Fruit fly (Drosophila melanogaster): ENCODE results near the gene Ask1.

Ask1 gene

DNA sequence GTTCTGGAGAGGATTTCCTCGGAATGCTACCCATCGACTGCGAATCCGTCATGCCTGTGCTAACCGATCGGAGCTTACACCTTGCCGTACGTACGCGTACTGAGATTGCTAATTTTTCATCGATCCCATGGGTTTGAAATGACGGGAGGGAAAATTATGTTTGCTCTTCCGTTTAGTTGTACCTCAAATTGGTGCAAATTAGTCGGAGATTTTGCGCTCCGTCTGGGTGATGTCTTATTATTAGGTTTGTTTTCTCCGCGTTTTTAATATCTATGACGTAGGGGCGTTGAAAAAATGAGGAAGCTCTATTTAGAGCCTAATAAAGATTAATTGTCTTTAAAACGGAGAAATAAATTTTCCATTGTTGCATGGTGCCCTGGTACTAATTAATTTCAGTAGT is 49.0 kb downstream of the Ask1 start, which contains the start of gene CG4459:
TSS of gene CG4459 (minus strand) at position 101 of the 400 bp plus-strand sequence.
- no peak for TF ChIP-seq CG17801 (GFP tag; optimal IDR thresholded peaks at IDR 0.05; ENCODE audit: partially characterized antibody)

DNA sequence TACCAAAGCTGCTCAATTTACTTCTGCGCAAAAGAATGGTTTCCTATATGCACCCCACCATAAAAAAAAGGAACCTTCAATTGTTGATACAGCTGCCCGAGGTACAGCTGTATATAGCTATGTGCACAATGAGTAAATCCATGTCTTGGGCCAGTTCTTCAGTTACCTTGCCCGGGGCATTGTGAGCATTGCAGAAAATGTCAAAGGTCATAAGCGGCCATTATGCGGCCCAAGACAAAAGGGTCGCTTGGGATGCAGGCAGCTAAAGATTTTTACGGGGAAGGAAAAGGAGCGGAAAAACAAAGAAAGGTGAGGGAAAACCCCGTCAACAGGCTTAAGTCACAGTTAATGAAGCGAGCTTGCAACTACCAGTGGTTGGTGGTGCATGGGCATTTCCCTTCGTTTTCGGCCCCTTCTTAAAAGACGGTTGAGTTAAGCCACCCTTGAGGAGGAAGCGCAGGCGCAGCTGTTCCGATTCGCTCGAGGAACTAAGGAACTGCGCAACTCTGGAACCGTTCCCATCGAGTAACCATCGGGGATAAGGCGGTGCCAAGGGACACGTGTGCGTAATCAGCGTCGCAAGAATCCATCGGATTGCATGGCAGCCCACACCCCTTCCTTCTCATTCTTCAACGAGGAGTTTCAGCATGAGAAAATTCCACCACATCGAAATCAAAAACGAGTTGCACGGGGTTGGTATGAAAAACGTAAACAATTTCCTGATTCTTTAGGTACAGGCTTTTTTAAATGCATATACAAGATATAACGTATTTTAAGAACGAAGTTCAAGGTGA is 51.6 kb downstream of the Ask1 start:
- TF ChIP-seq CG17801 (GFP tag; optimal IDR thresholded peaks at IDR 0.05; ENCODE audit: partially characterized antibody) = no peak

DNA sequence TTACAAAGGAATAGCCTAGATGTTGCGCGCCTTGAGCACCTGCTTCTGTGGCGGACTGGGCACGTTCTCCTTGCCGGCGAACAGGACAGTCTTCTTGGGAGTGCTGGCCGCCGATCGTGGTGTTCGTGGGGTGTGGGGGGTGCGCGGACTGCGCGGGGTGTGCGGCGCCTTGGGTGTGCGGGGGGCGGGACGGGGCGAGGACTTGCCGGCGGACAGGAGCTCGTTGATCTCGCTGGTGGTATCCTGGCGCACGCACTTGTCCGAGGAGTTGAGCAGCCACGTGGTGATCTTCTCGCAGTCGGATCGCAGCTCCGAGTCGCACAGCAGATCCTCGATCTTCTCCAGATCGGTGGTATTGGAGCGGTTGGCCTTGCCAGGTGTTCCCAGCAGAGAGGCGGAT is 52.6 kb downstream of the Ask1 start:
- TF ChIP-seq CG17801 (GFP tag; optimal IDR thresholded peaks at IDR 0.05; ENCODE audit: partially characterized antibody) = no peak

DNA sequence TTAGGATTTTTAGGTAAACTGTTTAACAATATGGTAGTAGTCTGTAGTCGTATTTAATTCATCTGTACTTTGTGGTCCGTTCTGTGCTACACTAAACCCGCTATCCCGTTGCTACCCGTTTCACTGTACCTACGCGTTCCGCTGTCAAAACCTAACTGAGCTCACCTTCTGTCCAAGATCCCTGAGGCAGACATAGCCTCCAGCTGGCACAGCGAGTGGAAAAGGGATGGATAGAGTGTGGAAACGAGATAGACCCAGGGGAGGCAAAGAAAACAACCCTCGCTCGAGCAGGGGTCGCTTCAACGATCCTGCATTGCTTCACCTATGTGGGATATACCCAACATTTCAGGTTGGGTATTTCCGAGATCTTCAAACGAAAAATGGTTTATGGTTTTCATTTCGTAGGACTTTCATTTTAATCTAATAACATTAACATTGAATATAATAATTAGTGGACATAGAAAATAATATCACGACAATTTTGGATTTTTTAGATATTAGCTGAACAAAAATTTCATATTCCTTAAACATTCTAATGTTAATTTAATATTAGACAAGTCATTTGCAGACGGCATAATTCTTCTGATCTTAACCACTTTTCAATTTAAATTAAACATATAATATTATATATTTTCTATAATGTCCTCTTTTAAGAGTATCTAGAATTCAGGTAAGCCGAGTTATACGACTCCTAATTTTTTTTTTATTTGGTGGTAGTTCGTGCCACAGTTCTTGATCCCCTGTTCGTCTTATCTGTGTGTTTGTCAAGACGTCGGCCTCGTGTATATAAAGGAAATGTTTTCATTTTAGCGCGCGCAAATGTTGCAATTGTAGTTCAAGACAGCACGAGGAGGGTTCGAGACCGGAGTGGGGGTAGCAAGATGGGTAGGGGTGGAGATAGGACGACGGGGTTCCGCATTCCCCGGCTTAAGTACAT is 55.6 kb downstream of the Ask1 start, which contains the start of gene mira:
TSS of gene mira (minus strand) at position 281 of the 937 bp plus-strand sequence.
- no peak for TF ChIP-seq CG17801 (GFP tag; optimal IDR thresholded peaks at IDR 0.05; ENCODE audit: partially characterized antibody)

Data from ovary, adult (tissue).